Worm (Caenorhabditis elegans) whole organism, early embryonic: ENCODE measurements around the gene T16G1.3.

Source experiments
- B0310.2 ChIP-seq: sonication (generic microtip); optimal IDR thresholded peaks from 2 replicates; lab custom pipeline; 2016; ENCODE audit warnings: mild to moderate bottlenecking, missing genetic modification characterization, missing compliant biosample characterization
- F13C5.2 ChIP-seq: sonication (generic microtip); optimal IDR thresholded peaks from 2 replicates; lab custom pipeline; 2017; ENCODE audit warnings: mild to moderate bottlenecking, missing genetic modification characterization, inconsistent platforms, missing compliant biosample characterization
- aly-1 ChIP-seq: sonication (generic microtip); optimal IDR thresholded peaks from 2 replicates; lab custom pipeline; 2016; ENCODE audit warnings: missing genetic modification characterization, missing compliant biosample characterization
- ama-1 ChIP-seq: fragments of 150-350 bp; optimal IDR thresholded peaks from 2 replicates; lab custom pipeline; 2014
- ceh-13 ChIP-seq: fragments of 200-800 bp; sonication (Bioruptor generic); optimal IDR thresholded peaks from 2 replicates; lab custom pipeline; 2018; ENCODE audit warnings: mild to moderate bottlenecking, missing genetic modification characterization, missing compliant biosample characterization
- ceh-36 ChIP-seq: sonication (generic microtip); optimal IDR thresholded peaks from 2 replicates; lab custom pipeline; 2016; ENCODE audit warnings: missing genetic modification characterization, inconsistent platforms, missing compliant biosample characterization
- ets-7 ChIP-seq: sonication (generic microtip); optimal IDR thresholded peaks from 2 replicates; lab custom pipeline; 2016; ENCODE audit warnings: missing genotype, missing genetic modification characterization, missing compliant biosample characterization
- flt-1 ChIP-seq: fragments of 200-800 bp; sonication (Bioruptor generic); IDR thresholded peaks from 2 replicates; pipeline ENCODE4 v1.3.6; 2022; ENCODE audit warnings: missing genetic modification characterization, missing compliant biosample characterization
- hmbx-1 ChIP-seq: sonication (generic microtip); optimal IDR thresholded peaks from 2 replicates; lab custom pipeline; 2016; ENCODE audit warnings: mild to moderate bottlenecking, missing genetic modification characterization, missing compliant biosample characterization
- hmg-4 ChIP-seq: fragments of 200-800 bp; sonication (Bioruptor generic); optimal IDR thresholded peaks from 2 replicates; lab custom pipeline; 2018; ENCODE audit warnings: mild to moderate bottlenecking, missing genetic modification characterization, missing compliant biosample characterization
- hnd-1 ChIP-seq: sonication (generic microtip); optimal IDR thresholded peaks from 2 replicates; lab custom pipeline; 2016; ENCODE audit warnings: missing genetic modification characterization, missing compliant biosample characterization
- pes-1 ChIP-seq: fragments of 200-800 bp; sonication (Bioruptor generic); IDR thresholded peaks from 2 replicates; pipeline ENCODE4 v1.3.6; 2022; ENCODE audit warnings: missing genetic modification reagents, missing genetic modification characterization, missing compliant biosample characterization
- scrt-1 ChIP-seq: fragments of 200-800 bp; sonication (Bioruptor generic); IDR thresholded peaks from 2 replicates; pipeline ENCODE4 v1.3.6; 2022; ENCODE audit warnings: missing genetic modification characterization, missing compliant biosample characterization
- sea-1 ChIP-seq: fragments of 200-800 bp; sonication (Bioruptor generic); conservative IDR thresholded peaks from 2 replicates; pipeline ENCODE4 v1.3.6; 2022; ENCODE audit warnings: missing genetic modification characterization, missing compliant biosample characterization
- tbx-11 ChIP-seq: fragments of 200-800 bp; sonication (Bioruptor generic); IDR thresholded peaks from 2 replicates; pipeline ENCODE4 v1.3.6; 2022; ENCODE audit warnings: missing genetic modification characterization, missing compliant biosample characterization
- tbx-37 ChIP-seq: fragments of 200-800 bp; sonication (Bioruptor generic); conservative IDR thresholded peaks from 2 replicates; pipeline ENCODE4 v1.3.6; 2022; ENCODE audit warnings: missing genetic modification reagents, missing genetic modification characterization, missing compliant biosample characterization
- tra-4 ChIP-seq: sonication (generic microtip); optimal IDR thresholded peaks from 2 replicates; lab custom pipeline; 2017; ENCODE audit warnings: missing genetic modification characterization, missing compliant biosample characterization

Gene T16G1.3

DNA sequence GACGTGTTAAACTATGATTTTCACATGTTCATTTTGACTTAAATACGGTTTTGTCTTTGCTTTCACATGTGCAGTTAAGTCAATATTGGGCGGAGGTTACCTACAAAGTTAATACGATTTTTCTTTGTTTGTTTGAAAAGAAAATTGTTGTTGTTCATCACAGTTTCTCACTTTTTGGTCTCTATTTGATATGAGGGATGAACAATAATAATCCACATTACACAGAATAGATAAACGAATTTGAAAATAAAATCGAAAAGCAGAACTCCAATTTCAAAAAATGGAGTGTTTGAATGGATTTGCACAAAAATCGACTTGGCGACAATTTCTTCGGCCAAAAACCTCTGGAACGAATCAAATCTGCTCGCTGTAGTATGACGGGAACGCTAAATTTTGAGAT is 37.4 kb downstream of the T16G1.3 start, which contains the start of gene ttr-29:
Gene ttr-29 (minus strand): TSS at position 101 of the 400 bp plus-strand sequence.
- no peak for TF ChIP-seq sea-1 (GFP tag; lab: Robert Waterston, UW)
- TF ChIP-seq tbx-37 (GFP tag; lab: Robert Waterston, UW) = no peak
- TF ChIP-seq scrt-1 (GFP tag; lab: Robert Waterston, UW) = no peak
- no peak for TF ChIP-seq tbx-11 (GFP tag; lab: Robert Waterston, UW)
- TF ChIP-seq ama-1 (lab: Kevin White, UChicago) = no peak
- TF ChIP-seq hnd-1 (tag; lab: Kevin White, UChicago) = no peak
- TF ChIP-seq pes-1 (GFP tag; lab: Robert Waterston, UW) = no peak
- TF ChIP-seq B0310.2 (tag; lab: Kevin White, UChicago) = no peak
- TF ChIP-seq ceh-13 (GFP tag; lab: Kevin White, UChicago) = no peak
- no peak for TF ChIP-seq tra-4
- no peak for TF ChIP-seq aly-1 (tag; lab: Kevin White, UChicago)
- no peak for TF ChIP-seq hmbx-1 (tag; lab: Kevin White, UChicago)
- no peak for TF ChIP-seq F13C5.2 (tag; lab: Kevin White, UChicago)
- no peak for TF ChIP-seq flt-1 (GFP tag; lab: Robert Waterston, UW)
- TF ChIP-seq ceh-36 = no peak

DNA sequence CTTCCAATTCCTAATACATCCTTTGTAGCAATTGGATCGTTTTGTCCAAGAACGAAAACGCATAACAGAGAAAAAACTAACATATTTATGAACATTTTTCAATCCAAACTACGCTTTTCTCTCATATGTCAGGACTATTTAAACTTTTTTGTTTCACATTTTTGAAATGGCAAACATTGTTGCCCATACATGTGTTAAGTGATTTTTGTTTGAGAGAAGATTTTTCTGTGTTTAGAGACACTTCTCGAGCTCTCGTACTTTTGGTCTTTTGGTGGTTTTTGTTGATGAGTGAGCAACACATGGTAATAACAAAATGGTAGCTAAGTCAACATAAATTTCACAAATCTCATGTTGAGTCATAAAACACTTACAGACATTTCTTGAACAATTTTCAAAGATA is 39.1 kb downstream of the T16G1.3 start, which contains the start of gene ttr-28:
Gene ttr-28 (minus strand): TSS at position 101 of the 400 bp plus-strand sequence.
- TF ChIP-seq ceh-36 = no peak
- TF ChIP-seq tbx-37 (GFP tag; lab: Robert Waterston, UW) = no peak
- no peak for TF ChIP-seq ama-1 (lab: Kevin White, UChicago)
- no peak for TF ChIP-seq hmbx-1 (tag; lab: Kevin White, UChicago)
- no peak for TF ChIP-seq hmg-4 (GFP tag; lab: Kevin White, UChicago)
- TF ChIP-seq ets-7 (tag; lab: Kevin White, UChicago) = no peak
- TF ChIP-seq pes-1 (GFP tag; lab: Robert Waterston, UW) = no peak
- no peak for TF ChIP-seq B0310.2 (tag; lab: Kevin White, UChicago)
- TF ChIP-seq F13C5.2 (tag; lab: Kevin White, UChicago) = no peak
- TF ChIP-seq scrt-1 (GFP tag; lab: Robert Waterston, UW) = no peak
- no peak for TF ChIP-seq ceh-13 (GFP tag; lab: Kevin White, UChicago)
- TF ChIP-seq hnd-1 (tag; lab: Kevin White, UChicago) = no peak
- TF ChIP-seq aly-1 (tag; lab: Kevin White, UChicago) = no peak
- TF ChIP-seq tbx-11 (GFP tag; lab: Robert Waterston, UW) = no peak
- TF ChIP-seq sea-1 (GFP tag; lab: Robert Waterston, UW) = no peak

DNA sequence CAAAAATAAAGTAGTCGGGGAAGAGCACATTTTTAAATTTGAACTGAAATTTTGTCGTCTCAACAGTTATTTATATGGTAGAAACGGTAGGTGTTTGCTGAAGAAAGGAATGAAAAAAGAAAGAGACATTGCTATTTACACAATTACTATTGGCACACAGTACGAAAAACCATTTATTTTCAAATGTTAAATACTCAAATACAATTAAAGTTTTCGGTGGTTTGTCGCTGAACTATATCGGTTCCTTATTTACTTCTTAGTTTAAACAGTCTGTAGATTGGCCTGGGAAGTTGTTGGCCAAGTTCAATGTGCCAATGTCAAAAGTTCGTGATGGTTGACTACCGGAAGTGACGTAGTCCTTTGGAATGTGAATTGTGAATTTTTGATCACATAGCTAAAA is 40.1 kb downstream of the T16G1.3 start, which contains the start of gene ttr-27:
Gene ttr-27 (minus strand): TSS at position 45 of the 400 bp plus-strand sequence.
- TF ChIP-seq tra-4 (no peak), pes-1 (GFP tag; lab: Robert Waterston, UW) (no peak), B0310.2 (tag; lab: Kevin White, UChicago) (no peak), sea-1 (GFP tag; lab: Robert Waterston, UW) (no peak), tbx-11 (GFP tag; lab: Robert Waterston, UW) (no peak), ets-7 (tag; lab: Kevin White, UChicago) (no peak), hnd-1 (tag; lab: Kevin White, UChicago) (no peak), ceh-36 (no peak), ceh-13 (GFP tag; lab: Kevin White, UChicago) (no peak), F13C5.2 (tag; lab: Kevin White, UChicago) (no peak), hmbx-1 (tag; lab: Kevin White, UChicago) (no peak), aly-1 (tag; lab: Kevin White, UChicago) (no peak), scrt-1 (GFP tag; lab: Robert Waterston, UW) (no peak), ama-1 (lab: Kevin White, UChicago) (no peak), hmg-4 (GFP tag; lab: Kevin White, UChicago) (no peak), tbx-37 (GFP tag; lab: Robert Waterston, UW) (no peak)

DNA sequence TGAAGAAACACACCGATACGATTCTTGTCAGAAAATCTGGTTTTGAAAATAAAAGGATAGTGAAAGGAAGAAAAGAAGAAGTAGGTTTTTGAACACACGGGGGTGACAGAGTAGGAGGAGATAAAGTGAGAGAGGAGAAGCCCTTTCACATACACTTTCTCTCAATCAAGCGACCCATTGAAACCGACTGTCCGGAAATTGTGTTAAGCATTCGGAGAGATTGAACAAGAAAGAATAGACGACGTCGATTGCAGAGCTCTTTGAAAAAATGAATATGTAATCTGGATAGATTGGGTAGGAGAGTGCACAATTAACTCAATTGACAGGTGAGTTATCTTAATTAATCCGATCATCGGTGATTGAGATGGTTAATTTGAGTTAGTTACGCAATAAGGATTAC is 42.8 kb downstream of the T16G1.3 start:
- TF ChIP-seq flt-1 (GFP tag; lab: Robert Waterston, UW) = no peak
- TF ChIP-seq aly-1 (tag; lab: Kevin White, UChicago) = no peak

DNA sequence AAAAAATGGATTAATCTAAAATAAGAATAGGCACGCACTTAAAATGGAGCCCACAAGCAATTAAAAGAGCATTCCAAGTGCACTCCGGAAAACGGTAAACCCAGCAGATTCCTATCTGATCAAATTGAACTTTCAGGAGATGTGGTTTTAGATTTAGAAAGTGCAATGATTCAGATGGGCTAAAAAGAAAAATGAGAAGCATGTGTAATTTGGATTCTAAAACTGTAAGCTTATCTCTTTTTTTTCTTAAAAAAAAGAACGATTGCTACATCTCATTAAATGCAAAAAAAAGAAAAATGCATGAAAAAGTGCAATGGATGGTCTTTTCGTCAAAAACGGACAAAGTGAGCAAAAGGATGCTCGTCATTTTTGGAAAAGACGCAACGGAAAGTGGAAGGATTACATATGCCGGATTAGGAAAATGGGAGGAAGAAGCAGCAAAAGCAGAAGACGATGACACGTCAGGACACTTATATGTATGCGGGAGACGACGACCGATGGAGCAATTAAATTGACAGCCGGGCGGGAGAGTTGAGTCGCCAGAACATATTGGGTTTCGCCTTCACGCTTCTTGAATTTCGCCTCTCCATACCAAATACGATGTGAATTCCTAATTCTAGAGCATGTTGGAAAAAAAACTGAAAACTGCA is 45.4 kb downstream of the T16G1.3 start:
- TF ChIP-seq ceh-36 = no peak
- no peak for TF ChIP-seq hmbx-1 (tag; lab: Kevin White, UChicago)
- no peak for TF ChIP-seq tbx-37 (GFP tag; lab: Robert Waterston, UW)
- no peak for TF ChIP-seq hmg-4 (GFP tag; lab: Kevin White, UChicago)
- TF ChIP-seq aly-1 (tag; lab: Kevin White, UChicago) = no peak
- no peak for TF ChIP-seq flt-1 (GFP tag; lab: Robert Waterston, UW)

DNA sequence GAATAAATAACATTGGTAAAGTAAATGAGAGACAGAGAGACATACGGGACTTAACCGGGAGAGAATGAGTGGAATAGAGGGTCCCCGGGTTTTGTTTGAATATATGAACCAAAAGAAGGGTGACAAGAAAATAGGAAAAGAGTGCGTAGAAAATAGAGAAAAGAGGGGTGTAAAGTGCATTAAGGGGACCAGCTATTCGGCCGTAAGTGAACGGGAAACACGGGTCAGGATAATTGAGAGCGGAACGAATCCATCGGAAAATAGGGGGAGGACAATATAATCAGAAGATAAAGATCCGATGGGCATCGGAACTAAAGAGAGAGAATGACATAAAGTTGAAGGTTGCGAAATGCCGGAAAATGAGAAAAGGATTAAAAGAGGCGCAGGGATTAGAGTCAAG is 46.8 kb downstream of the T16G1.3 start:
- no peak for TF ChIP-seq flt-1 (GFP tag; lab: Robert Waterston, UW)
- TF ChIP-seq pes-1 (GFP tag; lab: Robert Waterston, UW) = no peak
- TF ChIP-seq aly-1 (tag; lab: Kevin White, UChicago) = no peak
- no peak for TF ChIP-seq hnd-1 (tag; lab: Kevin White, UChicago)
- TF ChIP-seq tbx-37 (GFP tag; lab: Robert Waterston, UW) = no peak
- TF ChIP-seq tra-4 = no peak
- TF ChIP-seq hmg-4 (GFP tag; lab: Kevin White, UChicago) = no peak
- TF ChIP-seq sea-1 (GFP tag; lab: Robert Waterston, UW) = no peak
- TF ChIP-seq ceh-13 (GFP tag; lab: Kevin White, UChicago) = no peak
- TF ChIP-seq F13C5.2 (tag; lab: Kevin White, UChicago) = no peak
- TF ChIP-seq ama-1 (lab: Kevin White, UChicago) = no peak
- no peak for TF ChIP-seq tbx-11 (GFP tag; lab: Robert Waterston, UW)
- no peak for TF ChIP-seq scrt-1 (GFP tag; lab: Robert Waterston, UW)
- TF ChIP-seq hmbx-1 (tag; lab: Kevin White, UChicago) = no peak
- TF ChIP-seq ceh-36 = no peak
- no peak for TF ChIP-seq B0310.2 (tag; lab: Kevin White, UChicago)
- no peak for TF ChIP-seq ets-7 (tag; lab: Kevin White, UChicago)
